Worm (Caenorhabditis elegans): ENCODE data around the gene C39B10.5.

DNA sequence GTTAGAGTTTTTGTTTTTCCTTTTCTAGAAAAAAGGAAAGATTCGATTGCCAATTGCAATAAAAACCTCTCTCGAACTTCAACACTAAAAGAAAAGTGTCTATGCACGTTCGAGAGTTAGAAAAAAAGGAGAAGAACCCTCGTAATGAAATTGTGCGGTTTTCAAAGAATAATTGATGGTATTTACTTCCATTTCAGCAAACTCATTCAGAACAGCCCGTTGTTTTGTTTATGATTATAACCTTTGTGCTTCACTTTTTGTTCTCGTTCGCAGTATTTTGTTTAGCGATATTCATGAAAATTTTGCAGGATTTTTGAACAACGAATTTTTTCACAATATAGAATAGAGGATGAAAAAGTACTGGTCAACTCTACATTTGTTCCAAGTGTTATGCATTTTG is 6.8 kb downstream of the C39B10.5 start, which contains the start of gene lgc-41:
- no peak for TF ChIP-seq lin-13 (GFP tag; optimal IDR thresholded peaks at IDR 0.05)
- no peak for TF ChIP-seq unc-39 (tag; optimal IDR thresholded peaks at IDR 0.05)
- TF ChIP-seq nhr-25 (tag; optimal IDR thresholded peaks at IDR 0.05), result no peak
- no peak for TF ChIP-seq crh-2 (tag; optimal IDR thresholded peaks at IDR 0.05)
- TF ChIP-seq nhr-10 (tag; optimal IDR thresholded peaks at IDR 0.05), result no peak
- no peak for TF ChIP-seq elt-3 (tag; optimal IDR thresholded peaks at IDR 0.05)
- TF ChIP-seq lin-39 (tag; optimal IDR thresholded peaks at IDR 0.05), result no peak
- no peak for TF ChIP-seq sma-9 (GFP tag; optimal IDR thresholded peaks at IDR 0.05)
- TF ChIP-seq sma-9 (tag; optimal IDR thresholded peaks at IDR 0.05), result no peak
